Fruit fly (Drosophila melanogaster): ENCODE results near the gene CG8952.

The CG8952 gene

DNA sequence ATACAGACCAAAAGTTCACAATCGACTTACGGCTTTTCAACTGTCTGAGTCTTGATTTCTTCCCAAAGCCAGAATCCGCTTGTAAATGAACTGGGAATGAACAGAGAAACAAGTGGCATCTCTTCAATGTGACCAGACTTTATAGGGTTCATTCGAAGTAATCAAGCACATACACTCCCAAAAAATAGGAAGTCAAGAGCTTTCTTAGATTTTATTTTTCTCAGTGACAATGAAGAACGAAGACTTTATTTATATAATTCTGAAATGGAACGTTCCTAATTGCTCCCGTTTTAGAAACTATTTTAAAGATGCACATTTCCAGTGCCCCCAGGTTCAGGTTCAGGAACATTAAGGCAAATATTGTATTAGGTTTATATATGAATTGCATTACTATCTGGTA lies 41.7 kb upstream of the CG8952 start:
- TF ChIP-seq CG15336 (GFP tag; IDR thresholded peaks at IDR 0.05) (no peak), Gug (GFP tag; IDR thresholded peaks at IDR 0.05) (no peak), CG8632 (GFP tag; optimal IDR thresholded peaks at IDR 0.05) (no peak), OdsH (GFP tag; optimal IDR thresholded peaks at IDR 0.05) (no peak), CG32006 (GFP tag; optimal IDR thresholded peaks at IDR 0.05) (no peak), CG11902 (GFP tag; optimal IDR thresholded peaks at IDR 0.05) (no peak), CG31627 (GFP tag; optimal IDR thresholded peaks at IDR 0.05) (no peak), achi (GFP tag; optimal IDR thresholded peaks at IDR 0.05) (no peak), CG1621 (tag; optimal IDR thresholded peaks at IDR 0.05) (no peak), net (GFP tag; optimal IDR thresholded peaks at IDR 0.05) (no peak), topi (GFP tag; optimal IDR thresholded peaks at IDR 0.05) (no peak)

dm6 chrX:15805523-15805922 lies 39.3 kb upstream of the CG8952 start:
- TF ChIP-seq ss (GFP tag; optimal IDR thresholded peaks at IDR 0.05), result no peak
- peak; percentile 67 for TF ChIP-seq fkh (GFP tag; optimal IDR thresholded peaks at IDR 0.05)

DNA sequence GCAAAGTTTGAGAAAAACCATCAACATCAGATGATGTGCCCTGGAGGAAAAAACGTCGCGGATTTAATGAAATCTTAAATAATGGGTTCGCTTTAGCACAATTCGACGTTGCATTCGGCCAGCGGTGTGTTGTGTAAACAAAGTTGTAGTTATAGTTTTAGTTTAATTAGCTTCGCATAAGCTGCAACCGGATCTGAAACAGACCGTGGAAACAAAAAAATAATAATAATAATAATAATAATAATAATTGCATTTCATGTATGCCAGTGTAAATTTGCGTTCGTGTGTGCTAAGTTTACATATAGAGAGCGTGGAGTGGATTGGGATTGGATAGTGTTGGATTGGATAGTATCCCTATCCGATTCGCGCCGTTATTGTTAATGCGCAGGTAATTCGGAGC lies 38.5 kb upstream of the CG8952 start:
- TF ChIP-seq dac (GFP tag; optimal IDR thresholded peaks at IDR 0.05) (no peak), ss (GFP tag; optimal IDR thresholded peaks at IDR 0.05) (no peak), Hr39 (GFP tag; optimal IDR thresholded peaks at IDR 0.05) (no peak), CG16779 (tag; optimal IDR thresholded peaks at IDR 0.05) (no peak), CG11294 (GFP tag; IDR thresholded peaks at IDR 0.05) (no peak), CG15336 (GFP tag; IDR thresholded peaks at IDR 0.05) (peak; percentile 60), Smox (GFP tag; optimal IDR thresholded peaks at IDR 0.05) (no peak), CG1621 (tag; optimal IDR thresholded peaks at IDR 0.05) (peak; percentile 26), CG11762 (GFP tag; optimal IDR thresholded peaks at IDR 0.05; ENCODE audit: insufficient read depth) (no peak), esn (GFP tag; optimal IDR thresholded peaks at IDR 0.05) (no peak), Gug (GFP tag; IDR thresholded peaks at IDR 0.05) (no peak), CG6276 (GFP tag; optimal IDR thresholded peaks at IDR 0.05) (peak; percentile 13), achi (GFP tag; optimal IDR thresholded peaks at IDR 0.05) (peak; percentile 23), CG8632 (GFP tag; optimal IDR thresholded peaks at IDR 0.05) (peak; percentile 26), cyc (GFP tag; optimal IDR thresholded peaks at IDR 0.05) (no peak), Eip75B (GFP tag; optimal IDR thresholded peaks at IDR 0.05) (no peak), CG10669 (GFP tag; optimal IDR thresholded peaks at IDR 0.05) (peak; percentile 24), pdm3 (GFP tag; optimal IDR thresholded peaks at IDR 0.05) (peak; percentile 23), svp (GFP tag) (peak; percentile 57), fkh (GFP tag; optimal IDR thresholded peaks at IDR 0.05) (no peak), Blimp-1 (GFP tag; optimal IDR thresholded peaks at IDR 0.05) (no peak), CG6163 (GFP tag; IDR thresholded peaks at IDR 0.05) (0 out of 3 replicates have a peak, but pooled peaks have one; percentile 46), lz (GFP tag; optimal IDR thresholded peaks at IDR 0.05) (peak; percentile 1), Met (GFP tag; optimal IDR thresholded peaks at IDR 0.05) (no peak), CG8319 (GFP tag; optimal IDR thresholded peaks at IDR 0.05) (no peak), Hr38 (GFP tag; optimal IDR thresholded peaks at IDR 0.05) (no peak), vri (GFP tag; optimal IDR thresholded peaks at IDR 0.05) (no peak), CG3919 (GFP tag; optimal IDR thresholded peaks at IDR 0.05) (peak; percentile 21), fd85E (GFP tag; optimal IDR thresholded peaks at IDR 0.05) (no peak), CG6808 (GFP tag; optimal IDR thresholded peaks at IDR 0.05) (no peak), CG9139 (GFP tag; optimal IDR thresholded peaks at IDR 0.05) (no peak), Eip93F (GFP tag; optimal IDR thresholded peaks at IDR 0.05) (no peak), Sox15 (GFP tag; optimal IDR thresholded peaks at IDR 0.05) (no peak), CG8119 (GFP tag; IDR thresholded peaks at IDR 0.05) (0 out of 3 replicates have a peak, but pooled peaks have one; percentile 38), CG4318 (GFP tag; optimal IDR thresholded peaks at IDR 0.05) (no peak), eg (GFP tag; IDR thresholded peaks at IDR 0.05) (peak; percentile 34; the same call in 2 of the 3 replicates), CG11902 (GFP tag; optimal IDR thresholded peaks at IDR 0.05) (no peak), CG32006 (GFP tag; optimal IDR thresholded peaks at IDR 0.05) (peak; percentile 39), Lpt (GFP tag; optimal IDR thresholded peaks at IDR 0.05) (no peak), Sox14 (GFP tag; optimal IDR thresholded peaks at IDR 0.05) (no peak), salr (GFP tag; optimal IDR thresholded peaks at IDR 0.05) (no peak), Ets21C (GFP tag; optimal IDR thresholded peaks at IDR 0.05) (no peak), spab (GFP tag; optimal IDR thresholded peaks at IDR 0.05) (no peak), Ets96B (tag; optimal IDR thresholded peaks at IDR 0.05) (peak; percentile 19)

All from whole organism, prepupa.